ENCODE assay signal across 1 fruit fly cellular context in the genomic region with DNA sequence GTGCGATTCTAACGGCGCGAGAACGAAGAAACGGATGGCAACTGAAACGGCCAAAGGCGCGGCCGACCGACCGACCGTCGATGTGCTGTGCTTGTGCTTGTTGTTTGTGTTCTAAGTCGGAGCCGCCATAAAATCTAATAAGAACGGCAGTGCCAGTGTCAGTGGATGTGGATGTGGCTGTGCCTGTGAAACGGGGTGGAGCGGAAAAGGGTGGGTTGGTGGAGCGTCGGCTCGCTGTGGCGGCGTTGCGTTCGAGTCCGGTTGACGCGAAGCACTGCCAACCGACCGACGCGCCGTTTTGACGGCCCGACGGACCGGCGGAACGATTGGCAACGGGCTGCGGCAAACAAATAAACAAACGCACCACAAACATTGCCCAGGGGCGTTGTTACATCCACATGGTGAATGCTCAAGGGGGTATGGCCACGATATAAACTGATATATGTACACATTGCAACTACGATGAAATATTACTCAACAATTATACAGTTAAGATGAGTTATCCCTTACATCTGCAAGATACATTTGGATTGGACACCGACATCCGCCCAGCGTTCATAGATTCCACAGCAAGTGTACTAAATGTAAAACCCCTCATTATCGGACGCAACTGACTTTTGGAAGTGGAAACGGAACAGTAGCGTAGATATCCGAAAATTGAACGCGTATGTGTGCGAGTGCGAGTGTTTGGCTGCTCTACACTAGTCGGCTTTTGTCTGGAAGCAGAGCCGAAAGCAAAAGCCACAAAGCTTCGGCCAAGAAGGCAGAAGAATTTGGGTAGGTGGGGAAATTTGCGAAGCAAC.
TF ChIP-seq lines count a peak whose summit lies in the region.

Gene Atf3 (minus strand): TSS at position 267 of the 803 bp plus-strand sequence.

TF ChIP-seq in whole organism, embryonic, 481 proteins besides CTCF, POLR2A, EP300 and RAD21 (continued from another document and continues in another):
- TF ChIP-seq CG12659 (GFP tag; optimal IDR thresholded peaks at IDR 0.05; lab: Kevin White, UChicago) (peak; percentile 100), CG9437 (GFP tag; optimal IDR thresholded peaks at IDR 0.05; lab: Kevin White, UChicago) (peak; percentile 95), CG6689 (GFP tag; IDR thresholded peaks at IDR 0.05; lab: Robert Waterston, UW) (peak; percentile 99), ro (GFP tag; IDR thresholded peaks at IDR 0.05; lab: Robert Waterston, UW) (peak; percentile 97), fu2 (GFP tag; optimal IDR thresholded peaks at IDR 0.05; lab: Kevin White, UChicago) (peak; percentile 99), Med (GFP tag; lab: Kevin White, UChicago) (peak; percentile 100), bigmax (GFP tag; optimal IDR thresholded peaks at IDR 0.05; lab: Kevin White, UChicago) (peak; percentile 75), unc-4 (GFP tag; IDR thresholded peaks at IDR 0.05; lab: Robert Waterston, UW; ENCODE audit: partially characterized antibody) (0 out of 2 replicates have a peak, but pooled peaks have one; percentile 31), Meics (GFP tag; optimal IDR thresholded peaks at IDR 0.05; lab: Kevin White, UChicago) (peak; percentile 99), CG6791 (GFP tag; IDR thresholded peaks at IDR 0.05; lab: Robert Waterston, UW; ENCODE audit: partially characterized antibody) (no peak), slou (GFP tag; optimal IDR thresholded peaks at IDR 0.05; lab: Kevin White, UChicago) (peak; percentile 99), CG12744 (GFP tag; optimal IDR thresholded peaks at IDR 0.05; lab: Kevin White, UChicago) (peak; percentile 99), dati (GFP tag; IDR thresholded peaks at IDR 0.05; lab: Robert Waterston, UW) (peak; percentile 89), CG42726 (GFP tag; IDR thresholded peaks at IDR 0.05; lab: Robert Waterston, UW; ENCODE audit: partially characterized antibody) (no peak), Hand (GFP tag; optimal IDR thresholded peaks at IDR 0.05; lab: Kevin White, UChicago) (peak; percentile 99), Adf1 (GFP tag; IDR thresholded peaks at IDR 0.05; lab: Robert Waterston, UW) (peak; percentile 95), Nf-YB (GFP tag; optimal IDR thresholded peaks at IDR 0.05; lab: Kevin White, UChicago) (peak; percentile 90), gfzf (GFP tag; optimal IDR thresholded peaks at IDR 0.05; lab: Kevin White, UChicago) (peak; percentile 29), Atf3 (GFP tag; optimal IDR thresholded peaks at IDR 0.05; lab: Kevin White, UChicago) (peak; percentile 100), CG2202 (tag; optimal IDR thresholded peaks at IDR 0.05; lab: Kevin White, UChicago) (peak; percentile 94), Ssrp (tag; optimal IDR thresholded peaks at IDR 0.05; lab: Kevin White, UChicago) (peak; percentile 99), CG8290 (GFP tag; optimal IDR thresholded peaks at IDR 0.05; lab: Kevin White, UChicago) (peak; percentile 93), CG8290 (tag; optimal IDR thresholded peaks at IDR 0.05; lab: Kevin White, UChicago) (peak; percentile 69 to 100), NfI (GFP tag; optimal IDR thresholded peaks at IDR 0.05; lab: Kevin White, UChicago) (peak; percentile 99), YL-1 (GFP tag; optimal IDR thresholded peaks at IDR 0.05; lab: Kevin White, UChicago) (peak; percentile 96), ssp (GFP tag; IDR thresholded peaks at IDR 0.05; lab: Robert Waterston, UW) (peak; percentile 94), wek (GFP tag; optimal IDR thresholded peaks at IDR 0.05; lab: Kevin White, UChicago) (peak; percentile 94), grn (GFP tag; optimal IDR thresholded peaks at IDR 0.05; lab: Kevin White, UChicago) (peak; percentile 87), Fer2 (tag; optimal IDR thresholded peaks at IDR 0.05; lab: Kevin White, UChicago) (peak; percentile 99), CG7271 (tag; optimal IDR thresholded peaks at IDR 0.05; lab: Kevin White, UChicago) (peak; percentile 85), jumu (GFP tag; optimal IDR thresholded peaks at IDR 0.05; lab: Kevin White, UChicago) (peak; percentile 99), CG14014 (GFP tag; IDR thresholded peaks at IDR 0.05; lab: Robert Waterston, UW) (peak; percentile 99), Neu2 (GFP tag; optimal IDR thresholded peaks at IDR 0.05; lab: Kevin White, UChicago; ENCODE audit: borderline replicate concordance) (peak; percentile 95), Elba2 (GFP tag; optimal IDR thresholded peaks at IDR 0.05; lab: Kevin White, UChicago) (peak; percentile 64), knrl (GFP tag; IDR thresholded peaks at IDR 0.05; lab: Robert Waterston, UW; ENCODE audit: partially characterized antibody) (no peak), CG12299 (tag; optimal IDR thresholded peaks at IDR 0.05; lab: Kevin White, UChicago) (peak; percentile 98), Doc3 (GFP tag; IDR thresholded peaks at IDR 0.05; lab: Robert Waterston, UW; ENCODE audit: partially characterized antibody) (no peak), CG7839 (tag; optimal IDR thresholded peaks at IDR 0.05; lab: Kevin White, UChicago) (peak; percentile 100), CG17612 (GFP tag; IDR thresholded peaks at IDR 0.05; lab: Robert Waterston, UW) (peak; percentile 96), CG17359 (tag; optimal IDR thresholded peaks at IDR 0.05; lab: Kevin White, UChicago) (peak; percentile 99), kay (GFP tag; optimal IDR thresholded peaks at IDR 0.05; lab: Kevin White, UChicago) (peak; percentile 97), CG4617 (GFP tag; optimal IDR thresholded peaks at IDR 0.05; lab: Kevin White, UChicago; ENCODE audit: borderline replicate concordance) (peak; percentile 99), CG1792 (GFP tag; optimal IDR thresholded peaks at IDR 0.05; lab: Kevin White, UChicago) (peak; percentile 99), Opbp (GFP tag; IDR thresholded peaks at IDR 0.05; lab: Robert Waterston, UW; ENCODE audit: partially characterized antibody) (no peak), Jarid2 (GFP tag; optimal IDR thresholded peaks at IDR 0.05; lab: Kevin White, UChicago) (peak; percentile 92), Sox100B (GFP tag; optimal IDR thresholded peaks at IDR 0.05; lab: Kevin White, UChicago) (peak; percentile 99), CG13775 (GFP tag; optimal IDR thresholded peaks at IDR 0.05; lab: Kevin White, UChicago) (peak; percentile 99), CG4404 (GFP tag; IDR thresholded peaks at IDR 0.05; lab: Robert Waterston, UW) (peak; percentile 99), ase (GFP tag; IDR thresholded peaks at IDR 0.05; lab: Robert Waterston, UW) (peak; percentile 97), gcm (GFP tag; optimal IDR thresholded peaks at IDR 0.05; lab: Kevin White, UChicago) (peak; percentile 98), slbo (GFP tag; IDR thresholded peaks at IDR 0.05; lab: Robert Waterston, UW) (peak; percentile 99), CG32772 (GFP tag; IDR thresholded peaks at IDR 0.05; lab: Robert Waterston, UW) (peak; percentile 97), unpg (GFP tag; optimal IDR thresholded peaks at IDR 0.05; lab: Kevin White, UChicago) (peak; percentile 99), Sry-β (GFP tag; optimal IDR thresholded peaks at IDR 0.05; lab: Kevin White, UChicago) (peak; percentile 61), CG3065 (GFP tag; optimal IDR thresholded peaks at IDR 0.05; lab: Kevin White, UChicago) (peak; percentile 96), CG10147 (GFP tag; optimal IDR thresholded peaks at IDR 0.05; lab: Kevin White, UChicago) (peak; percentile 99), ranshi (GFP tag; IDR thresholded peaks at IDR 0.05; lab: Robert Waterston, UW) (peak; percentile 99), CG13287 (GFP tag; IDR thresholded peaks at IDR 0.05; lab: Robert Waterston, UW; ENCODE audit: partially characterized antibody) (peak; percentile 48; the same call in 1 of the 2 replicates), pho (GFP tag; optimal IDR thresholded peaks at IDR 0.05; lab: Kevin White, UChicago) (peak; percentile 99), pnt (GFP tag; optimal IDR thresholded peaks at IDR 0.05; lab: Kevin White, UChicago) (peak; percentile 99), Poxn (GFP tag; IDR thresholded peaks at IDR 0.05; lab: Robert Waterston, UW) (peak; percentile 97), NFAT (GFP tag; IDR thresholded peaks at IDR 0.05; lab: Robert Waterston, UW) (peak; percentile 98), dmrt11E (tag; optimal IDR thresholded peaks at IDR 0.05; lab: Kevin White, UChicago) (peak; percentile 86), CG9609 (GFP tag; optimal IDR thresholded peaks at IDR 0.05; lab: Kevin White, UChicago) (peak; percentile 99), Nf-YC (tag; optimal IDR thresholded peaks at IDR 0.05; lab: Kevin White, UChicago) (peak; percentile 95), sr (GFP tag; IDR thresholded peaks at IDR 0.05; lab: Robert Waterston, UW) (peak; percentile 85; the same call in 2 of the 3 replicates), Six4 (GFP tag; optimal IDR thresholded peaks at IDR 0.05; lab: Kevin White, UChicago) (peak; percentile 98), Usf (GFP tag; optimal IDR thresholded peaks at IDR 0.05; lab: Kevin White, UChicago) (peak; percentile 99), CG8478 (optimal IDR thresholded peaks at IDR 0.05; lab: Kevin White, UChicago) (no peak), exex (tag; optimal IDR thresholded peaks at IDR 0.05; lab: Kevin White, UChicago) (peak; percentile 96), Hr3 (GFP tag; optimal IDR thresholded peaks at IDR 0.05; lab: Kevin White, UChicago) (peak; percentile 99), Taf1 (GFP tag; IDR thresholded peaks at IDR 0.05; lab: Robert Waterston, UW) (peak; percentile 98), sens (GFP tag; lab: Kevin White, UChicago) (peak; percentile 100), Dll (GFP tag; IDR thresholded peaks at IDR 0.05; lab: Robert Waterston, UW; ENCODE audit: partially characterized antibody) (no peak), CG5245 (GFP tag; optimal IDR thresholded peaks at IDR 0.05; lab: Kevin White, UChicago) (peak; percentile 98), CG14710 (tag; optimal IDR thresholded peaks at IDR 0.05; lab: Kevin White, UChicago) (peak; percentile 96), chm (GFP tag; IDR thresholded peaks at IDR 0.05; lab: Robert Waterston, UW) (peak; percentile 94), tll (GFP tag; optimal IDR thresholded peaks at IDR 0.05; lab: Kevin White, UChicago) (peak in 1 of 2 experiments; percentile 31), Blimp-1 (GFP tag; optimal IDR thresholded peaks at IDR 0.05; lab: Kevin White, UChicago) (peak; percentile 96), psq (GFP tag; optimal IDR thresholded peaks at IDR 0.05; lab: Kevin White, UChicago) (peak; percentile 93), pum (GFP tag; optimal IDR thresholded peaks at IDR 0.05; lab: Kevin White, UChicago) (peak; percentile 99), rib (GFP tag; IDR thresholded peaks at IDR 0.05; lab: Robert Waterston, UW) (peak; percentile 98), vvl (GFP tag; IDR thresholded peaks at IDR 0.05; lab: Robert Waterston, UW) (peak; percentile 98), Atf6 (GFP tag; IDR thresholded peaks at IDR 0.05; lab: Robert Waterston, UW) (peak; percentile 99), cato (GFP tag; optimal IDR thresholded peaks at IDR 0.05; lab: Kevin White, UChicago; ENCODE audit: borderline replicate concordance) (peak; percentile 98), dmrt99B (tag; optimal IDR thresholded peaks at IDR 0.05; lab: Kevin White, UChicago) (peak; percentile 99), grau (tag; optimal IDR thresholded peaks at IDR 0.05; lab: Kevin White, UChicago) (peak; percentile 99), CG4328 (GFP tag; optimal IDR thresholded peaks at IDR 0.05; lab: Kevin White, UChicago) (peak; percentile 98), Max (GFP tag; optimal IDR thresholded peaks at IDR 0.05; lab: Kevin White, UChicago) (peak; percentile 98), HLH4C (GFP tag; IDR thresholded peaks at IDR 0.05; lab: Robert Waterston, UW; ENCODE audit: partially characterized antibody) (no peak), Dref (GFP tag; IDR thresholded peaks at IDR 0.05; lab: Robert Waterston, UW) (peak; percentile 47), fd64A (GFP tag; optimal IDR thresholded peaks at IDR 0.05; lab: Kevin White, UChicago) (peak; percentile 98), HLH3B (GFP tag; IDR thresholded peaks at IDR 0.05; lab: Robert Waterston, UW) (peak; percentile 98), CG30431 (GFP tag; optimal IDR thresholded peaks at IDR 0.05; lab: Kevin White, UChicago) (peak; percentile 98), bbx (GFP tag; IDR thresholded peaks at IDR 0.05; lab: Robert Waterston, UW; ENCODE audit: partially characterized antibody) (peak; percentile 29; the same call in 1 of the 2 replicates), Ada2b (GFP tag; IDR thresholded peaks at IDR 0.05; lab: Robert Waterston, UW) (peak; percentile 99), H2.0 (GFP tag; IDR thresholded peaks at IDR 0.05; lab: Robert Waterston, UW) (peak; percentile 97), ash1 (GFP tag; optimal IDR thresholded peaks at IDR 0.05; lab: Kevin White, UChicago) (peak; percentile 96), caup (GFP tag; optimal IDR thresholded peaks at IDR 0.05; lab: Kevin White, UChicago; ENCODE audit: severe bottlenecking) (peak; percentile 99), CG13894 (tag; optimal IDR thresholded peaks at IDR 0.05; lab: Kevin White, UChicago) (peak; percentile 99), cas (GFP tag; IDR thresholded peaks at IDR 0.05; lab: Robert Waterston, UW) (peak; percentile 97), kni (GFP tag; optimal IDR thresholded peaks at IDR 0.05; lab: Kevin White, UChicago) (peak; percentile 94), ci (GFP tag; IDR thresholded peaks at IDR 0.05; lab: Robert Waterston, UW) (peak; percentile 96), CG2875 (GFP tag; optimal IDR thresholded peaks at IDR 0.05; lab: Kevin White, UChicago) (peak; percentile 97), lmd (GFP tag; IDR thresholded peaks at IDR 0.05; lab: Robert Waterston, UW) (peak; percentile 100), gt (GFP tag; IDR thresholded peaks at IDR 0.05; lab: Robert Waterston, UW) (peak; percentile 88), cad (GFP tag; optimal IDR thresholded peaks at IDR 0.05; lab: Kevin White, UChicago) (no peak), Aef1 (GFP tag; IDR thresholded peaks at IDR 0.05; lab: Robert Waterston, UW) (peak; percentile 99), CG15514 (GFP tag; optimal IDR thresholded peaks at IDR 0.05; lab: Kevin White, UChicago) (peak; percentile 96), Dip3 (GFP tag; optimal IDR thresholded peaks at IDR 0.05; lab: Kevin White, UChicago) (peak; percentile 99), GATAe (GFP tag; conservative IDR thresholded peaks at IDR 0.05; lab: Robert Waterston, UW) (peak; percentile 96), nerfin-2 (GFP tag; IDR thresholded peaks at IDR 0.05; lab: Robert Waterston, UW; ENCODE audit: partially characterized antibody) (no peak), schlank (tag; optimal IDR thresholded peaks at IDR 0.05; lab: Kevin White, UChicago) (peak; percentile 99), trem (tag; optimal IDR thresholded peaks at IDR 0.05; lab: Kevin White, UChicago) (peak; percentile 94), zf30C (GFP tag; optimal IDR thresholded peaks at IDR 0.05; lab: Kevin White, UChicago) (no peak), HHEX (GFP tag; optimal IDR thresholded peaks at IDR 0.05; lab: Kevin White, UChicago) (peak; percentile 99), pb (GFP tag; optimal IDR thresholded peaks at IDR 0.05; lab: Kevin White, UChicago) (peak; percentile 99), tgo (GFP tag; IDR thresholded peaks at IDR 0.05; lab: Robert Waterston, UW) (peak; percentile 99)
